Worm (Caenorhabditis elegans): Measurements from ENCODE around the gene tbc-10.

The tbc-10 gene

DNA sequence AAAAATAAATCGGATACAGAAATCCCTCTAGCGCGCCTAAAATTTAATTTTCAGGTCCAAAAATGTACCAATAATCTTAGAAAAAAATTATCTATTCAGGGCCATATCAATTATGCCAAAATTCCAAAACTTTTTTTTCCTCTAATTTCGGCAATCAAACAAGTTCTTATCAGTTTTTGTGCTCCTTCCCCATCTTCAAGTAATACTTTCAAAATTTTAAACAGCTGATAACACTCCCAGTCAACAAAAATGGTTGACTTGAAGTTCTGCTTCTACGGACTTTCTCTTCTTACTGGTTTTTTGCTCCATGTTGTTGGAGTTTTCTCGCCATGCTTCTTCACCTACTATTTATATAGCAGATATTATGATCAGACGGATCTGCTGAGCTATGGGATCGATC, 37.7 kb downstream of the tbc-10 start, which contains the start of gene clc-23:
Gene clc-23 (plus strand): TSS at position 223 of the 400 bp plus-strand sequence.
- TF ChIP-seq fos-1 (tag; optimal IDR thresholded peaks at IDR 0.05) (peak; percentile 37), crh-2 (tag; optimal IDR thresholded peaks at IDR 0.05) (no peak), sma-9 (GFP tag; optimal IDR thresholded peaks at IDR 0.05) (no peak), sma-9 (tag; optimal IDR thresholded peaks at IDR 0.05) (no peak)

DNA sequence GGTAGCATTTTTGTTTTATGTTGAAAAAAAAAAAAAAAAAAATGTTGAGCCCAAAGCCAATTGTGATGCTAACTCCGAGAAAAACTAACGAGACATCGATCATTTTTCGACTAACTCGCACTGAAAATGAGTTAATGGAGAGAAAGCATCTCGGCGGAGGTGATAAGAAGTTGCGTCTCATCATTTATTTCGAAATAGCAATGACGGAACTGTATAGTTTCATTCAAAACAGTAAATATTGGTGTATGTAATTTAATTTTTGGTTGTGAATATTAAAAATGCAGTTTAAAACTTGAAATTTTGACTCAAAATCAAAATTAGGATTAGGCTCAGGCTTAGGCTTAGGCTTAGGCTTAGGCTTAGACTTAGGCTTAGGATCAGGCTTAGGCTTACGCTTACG, 43.2 kb downstream of the tbc-10 start, which contains the start of gene clc-25:
Gene clc-25 (minus strand): TSS at position 101 of the 400 bp plus-strand sequence.
- TF ChIP-seq fos-1 (tag; optimal IDR thresholded peaks at IDR 0.05) (peak; percentile 58), nhr-6 (tag; optimal IDR thresholded peaks at IDR 0.05) (no peak), nhr-129 (tag; optimal IDR thresholded peaks at IDR 0.05) (no peak)

- TF ChIP-seq unc-39 (tag; optimal IDR thresholded peaks at IDR 0.05) (no peak), lin-13 (GFP tag; optimal IDR thresholded peaks at IDR 0.05) (no peak), nhr-6 (tag; optimal IDR thresholded peaks at IDR 0.05) (no peak), unc-55 (GFP tag; optimal IDR thresholded peaks at IDR 0.05) (no peak), mab-5 (tag; optimal IDR thresholded peaks at IDR 0.05) (no peak), nhr-23 (tag; optimal IDR thresholded peaks at IDR 0.05) (no peak), sem-4 (tag; optimal IDR thresholded peaks at IDR 0.05) (no peak), alr-1 (tag; optimal IDR thresholded peaks at IDR 0.05) (no peak), nhr-77 (tag; optimal IDR thresholded peaks at IDR 0.05) (no peak), elt-3 (tag; optimal IDR thresholded peaks at IDR 0.05) (no peak), nhr-21 (tag; optimal IDR thresholded peaks at IDR 0.05) (no peak), C34F6.9 (tag; optimal IDR thresholded peaks at IDR 0.05) (no peak), nhr-129 (tag; optimal IDR thresholded peaks at IDR 0.05) (no peak), dmd-4 (tag; optimal IDR thresholded peaks at IDR 0.05) (no peak), egl-27 (tag; optimal IDR thresholded peaks at IDR 0.05) (no peak), sma-9 (GFP tag; optimal IDR thresholded peaks at IDR 0.05) (peak; percentile 16), sma-9 (tag; optimal IDR thresholded peaks at IDR 0.05) (no peak), fos-1 (tag; optimal IDR thresholded peaks at IDR 0.05) (peak; percentile 88)
These were observed 45.2 kb downstream of the tbc-10 start for ce11 chrIII:1028233-1028632.

- TF ChIP-seq nhr-21 (tag; optimal IDR thresholded peaks at IDR 0.05) (no peak), sem-4 (tag; optimal IDR thresholded peaks at IDR 0.05) (no peak), nhr-25 (tag; optimal IDR thresholded peaks at IDR 0.05) (no peak), lin-11 (tag; optimal IDR thresholded peaks at IDR 0.05) (no peak), ZK546.5 (tag; optimal IDR thresholded peaks at IDR 0.05) (no peak), crh-2 (tag; optimal IDR thresholded peaks at IDR 0.05) (no peak), mab-5 (tag; optimal IDR thresholded peaks at IDR 0.05) (no peak), sma-3 (GFP tag; optimal IDR thresholded peaks at IDR 0.05) (no peak), skn-1 (tag; optimal IDR thresholded peaks at IDR 0.05) (no peak), elt-3 (tag; optimal IDR thresholded peaks at IDR 0.05) (no peak), ceh-16 (tag; optimal IDR thresholded peaks at IDR 0.05) (no peak), unc-39 (tag; optimal IDR thresholded peaks at IDR 0.05) (no peak), lin-13 (GFP tag; optimal IDR thresholded peaks at IDR 0.05) (no peak), alr-1 (tag; optimal IDR thresholded peaks at IDR 0.05) (no peak)
These were observed 47.9 kb downstream of the tbc-10 start, which contains the start of the genes clc-26 and E_BE45912.2 for ce11 chrIII:1030965-1031364. Gene clc-26 (minus strand): TSS chrIII:1031065. Gene E_BE45912.2 (minus strand): TSS chrIII:1031103.

- TF ChIP-seq F13H6.1 (tag; optimal IDR thresholded peaks at IDR 0.05) (no peak), blmp-1 (tag; optimal IDR thresholded peaks at IDR 0.05; ENCODE audit: insufficient read depth) (no peak), nhr-25 (tag; optimal IDR thresholded peaks at IDR 0.05) (no peak), zag-1 (tag; optimal IDR thresholded peaks at IDR 0.05) (no peak), crh-2 (tag; optimal IDR thresholded peaks at IDR 0.05) (no peak), peb-1 (tag; optimal IDR thresholded peaks at IDR 0.05) (no peak), nhr-23 (tag; optimal IDR thresholded peaks at IDR 0.05) (no peak), fos-1 (tag; optimal IDR thresholded peaks at IDR 0.05) (no peak), ceh-16 (tag; optimal IDR thresholded peaks at IDR 0.05) (no peak), elt-3 (tag; optimal IDR thresholded peaks at IDR 0.05) (no peak), nhr-77 (tag; optimal IDR thresholded peaks at IDR 0.05) (no peak), mab-5 (tag; optimal IDR thresholded peaks at IDR 0.05) (no peak), Y55F3AM.14 (GFP tag; optimal IDR thresholded peaks at IDR 0.05) (no peak), snpc-4 (tag; optimal IDR thresholded peaks at IDR 0.05) (no peak), gmeb-1 (tag; optimal IDR thresholded peaks at IDR 0.05) (no peak), elt-1 (tag; optimal IDR thresholded peaks at IDR 0.05) (no peak), R02D3.7 (tag; optimal IDR thresholded peaks at IDR 0.05) (no peak)
These were observed 51.8 kb downstream of the tbc-10 start for ce11 chrIII:1034853-1035252.
